Fruit fly (Drosophila melanogaster) whole organism, wandering third instar larva: ENCODE results near the gene mRpL47.

Experiments
- Abd-B ChIP-seq: fragments of >200 bp; optimal IDR thresholded peaks from 2 replicates; lab custom pipeline; 2017; ENCODE audit warnings: missing biosample characterization, missing genetic modification characterization
- Dif ChIP-seq: fragments of 200-275, 200-300 bp; sonication (Bioruptor generic); optimal IDR thresholded peaks from 2 replicates; lab custom pipeline; 2018; ENCODE audit warnings: missing biosample characterization, missing genetic modification characterization; ENCODE audit not compliant: partially characterized antibody
- GATAd ChIP-seq: sonication (Bioruptor generic); optimal IDR thresholded peaks from 2 replicates; lab custom pipeline; 2016; ENCODE audit warnings: missing biosample characterization, missing genetic modification characterization
- HLH106 ChIP-seq: fragments of 200-800 bp; optimal IDR thresholded peaks from 3 replicates; lab custom pipeline; 2019; ENCODE audit warnings: missing biosample characterization, mild to moderate bottlenecking, missing genetic modification characterization, moderate library complexity
- Hr78 ChIP-seq: fragments of >200 bp; optimal IDR thresholded peaks from 2 replicates; lab custom pipeline; 2017; ENCODE audit warnings: missing biosample characterization, missing genetic modification characterization
- Vsx2 ChIP-seq: fragments of 200-300, 225-300 bp; sonication (Bioruptor generic); optimal IDR thresholded peaks from 2 replicates; lab custom pipeline; 2018; ENCODE audit warnings: missing biosample characterization, missing genetic modification characterization; ENCODE audit not compliant: partially characterized antibody
- dl ChIP-seq, 2 experiments: fragments of 175-275, 200-275 bp in 1 of 2; fragments of 200-275 bp in 1 of 2; sonication (Bioruptor generic); optimal IDR thresholded peaks; lab custom pipeline; 2018; ENCODE audit warnings: mild to moderate bottlenecking in 2 of 2, missing biosample characterization in 2 of 2, missing genetic modification characterization in 2 of 2, moderate library complexity in 2 of 2; ENCODE audit not compliant: partially characterized antibody in 2 of 2, insufficient read depth in 1 of 2
- ey ChIP-seq: fragments of 200-800 bp; sonication (Bioruptor generic); optimal IDR thresholded peaks from 2 replicates; lab custom pipeline; 2016; ENCODE audit warnings: missing biosample characterization, missing genetic modification characterization
- fru ChIP-seq: fragments of 200-800 bp; sonication (Bioruptor generic); optimal IDR thresholded peaks from 3 replicates; lab custom pipeline; 2016; ENCODE audit warnings: missing biosample characterization, mild to moderate bottlenecking, missing genetic modification characterization
- h ChIP-seq: fragments of 200-800 bp; sonication (Bioruptor generic); optimal IDR thresholded peaks from 3 replicates; lab custom pipeline; 2016; ENCODE audit warnings: missing biosample characterization, mild to moderate bottlenecking, missing genetic modification characterization
- lola ChIP-seq: fragments of >200 bp; optimal IDR thresholded peaks from 2 replicates; lab custom pipeline; 2017; ENCODE audit warnings: missing biosample characterization, missing genetic modification characterization
- pan ChIP-seq: fragments of >200 bp; optimal IDR thresholded peaks from 2 replicates; lab custom pipeline; 2017
- psq ChIP-seq: fragments of 200-800 bp; sonication (Bioruptor generic); optimal IDR thresholded peaks from 3 replicates; lab custom pipeline; 2017; ENCODE audit warnings: missing biosample characterization, mild to moderate bottlenecking, missing genetic modification characterization, moderate library complexity
- usp ChIP-seq: fragments of >200 bp; optimal IDR thresholded peaks from 2 replicates; lab custom pipeline; 2017; ENCODE audit warnings: missing biosample characterization, missing genetic modification characterization

dm6 chr3R:9499238-9499637 lies 16.5 kb downstream of the mRpL47 start:
- TF ChIP-seq Vsx2 (GFP tag; lab: Kevin White, UChicago): no peak
- no peak for TF ChIP-seq h (GFP tag; lab: Kevin White, UChicago)
- no peak for TF ChIP-seq Dif (GFP tag; lab: Kevin White, UChicago)
- TF ChIP-seq lola (GFP tag; lab: Kevin White, UChicago): no peak
- TF ChIP-seq pan (lab: Kevin White, UChicago): no peak
- TF ChIP-seq Abd-B (GFP tag; lab: Kevin White, UChicago): no peak
- TF ChIP-seq HLH106: no peak
- no peak for TF ChIP-seq Hr78
- no peak for TF ChIP-seq psq (GFP tag; lab: Kevin White, UChicago)
- TF ChIP-seq usp (GFP tag; lab: Kevin White, UChicago): no peak
- no peak for TF ChIP-seq ey
- TF ChIP-seq GATAd: no peak
- TF ChIP-seq fru: no peak
- no peak for TF ChIP-seq dl (GFP tag; optimal IDR thresholded peaks at IDR 0.05; lab: Kevin White, UChicago; ENCODE audit: insufficient read depth in 1 of 2, partially characterized antibody in 2 of 2)
